5 worm cellular contexts compared by ENCODE assay signal in the genomic region with DNA sequence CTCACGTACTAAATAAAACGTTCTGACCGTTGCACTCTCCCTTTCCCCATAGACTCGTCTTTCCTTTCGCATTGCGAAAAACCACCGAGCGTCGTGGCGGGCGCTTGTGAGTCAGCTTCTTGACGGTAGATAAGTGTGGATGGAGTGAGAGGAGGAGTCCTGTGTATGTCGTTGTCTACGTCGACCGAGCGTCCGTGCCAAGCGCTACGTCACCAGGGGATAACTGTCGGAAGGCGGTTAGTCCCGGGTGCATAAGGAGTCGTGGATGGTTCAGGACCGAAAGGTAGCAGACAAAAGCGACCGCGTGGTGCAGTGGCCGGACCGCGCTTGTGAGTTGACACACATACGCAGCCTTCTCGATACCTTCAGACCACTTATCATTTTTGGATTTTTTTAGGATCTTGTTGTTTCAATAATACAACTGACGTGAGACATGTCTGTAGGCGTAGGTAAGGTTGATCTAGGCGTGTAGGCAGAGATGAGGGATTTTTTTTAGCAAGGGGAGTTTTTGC.
TF ChIP-seq lines count a peak whose summit lies in the region.

No protein-coding gene starts in this region.

TF ChIP-seq in whole organism, L1 larva, 84 proteins besides CTCF, POLR2A, EP300 and RAD21 (continues in another document):
- TF ChIP-seq C16A3.4 (tag; optimal IDR thresholded peaks at IDR 0.05; lab: Kevin White, UChicago) (peak; percentile 6), efl-1 (optimal IDR thresholded peaks at IDR 0.05; lab: Kevin White, UChicago) (peak in 1 of 2 experiments; percentile 10), efl-1 (GFP tag; optimal IDR thresholded peaks at IDR 0.05 in 1 of 2; lab: Kevin White, UChicago) (peak in 1 of 2 experiments; percentile 56), xbp-1 (tag; optimal IDR thresholded peaks at IDR 0.05; lab: Kevin White, UChicago) (peak; percentile 26), nhr-47 (tag; optimal IDR thresholded peaks at IDR 0.05; lab: Kevin White, UChicago) (peak; percentile 56), mep-1 (tag; optimal IDR thresholded peaks at IDR 0.05; lab: Kevin White, UChicago) (peak; percentile 21), nhr-85 (tag; lab: Kevin White, UChicago) (peak; percentile 0), nhr-19 (GFP tag; conservative IDR thresholded peaks at IDR 0.05; lab: Robert Waterston, UW) (peak; percentile 19; the same call in 1 of the 2 replicates), ztf-4 (tag; optimal IDR thresholded peaks at IDR 0.05; lab: Kevin White, UChicago) (peak; percentile 22), sup-37 (GFP tag; optimal IDR thresholded peaks at IDR 0.05; lab: Kevin White, UChicago) (peak; percentile 51), nhr-90 (tag; optimal IDR thresholded peaks at IDR 0.05; lab: Kevin White, UChicago; ENCODE audit: poor library complexity) (peak; percentile 41), mdl-1 (tag; optimal IDR thresholded peaks at IDR 0.05; lab: Kevin White, UChicago) (peak in 1 of 2 experiments; percentile 29), blmp-1 (tag; optimal IDR thresholded peaks at IDR 0.05; lab: Kevin White, UChicago) (peak; percentile 2), swsn-7 (tag; optimal IDR thresholded peaks at IDR 0.05; lab: Kevin White, UChicago) (peak; percentile 32), nhr-20 (tag; optimal IDR thresholded peaks at IDR 0.05; lab: Kevin White, UChicago) (peak; percentile 23), tbx-2 (tag; optimal IDR thresholded peaks at IDR 0.05; lab: Kevin White, UChicago) (peak; percentile 26)

TF ChIP-seq in whole organism, L3 larva, 47 proteins besides CTCF, POLR2A, EP300 and RAD21:
- TF ChIP-seq nhr-25 (tag; optimal IDR thresholded peaks at IDR 0.05; lab: Kevin White, UChicago) = peak; percentile 51
- TF ChIP-seq lin-39 (tag; optimal IDR thresholded peaks at IDR 0.05; lab: Kevin White, UChicago) = peak; percentile 25
- peak; percentile 74 for TF ChIP-seq nhr-43 (tag; optimal IDR thresholded peaks at IDR 0.05; lab: Kevin White, UChicago; ENCODE audit: poor library complexity, severe bottlenecking)
- peak; percentile 3 for TF ChIP-seq ztf-4 (tag; optimal IDR thresholded peaks at IDR 0.05; lab: Kevin White, UChicago)
- TF ChIP-seq jun-1 (tag; optimal IDR thresholded peaks at IDR 0.05; lab: Kevin White, UChicago) = peak; percentile 1
- TF ChIP-seq lsy-12 (tag; optimal IDR thresholded peaks at IDR 0.05; lab: Kevin White, UChicago) = peak; percentile 59
- TF ChIP-seq ceh-28 (tag; optimal IDR thresholded peaks at IDR 0.05; lab: Kevin White, UChicago) = peak; percentile 27
- TF ChIP-seq pha-4 (tag; optimal IDR thresholded peaks at IDR 0.05; lab: Kevin White, UChicago) = peak; percentile 40
- TF ChIP-seq nfya-1 (tag; optimal IDR thresholded peaks at IDR 0.05; lab: Kevin White, UChicago; ENCODE audit: insufficient read depth) = peak; percentile 63
- TF ChIP-seq nhr-23 (tag; optimal IDR thresholded peaks at IDR 0.05; lab: Kevin White, UChicago) = peak; percentile 62
- TF ChIP-seq hmg-11 (tag; optimal IDR thresholded peaks at IDR 0.05; lab: Kevin White, UChicago) = peak; percentile 80
- TF ChIP-seq elt-2 (tag; optimal IDR thresholded peaks at IDR 0.05; lab: Kevin White, UChicago) = peak; percentile 63

TF ChIP-seq in whole organism, early embryonic, 17 proteins besides CTCF, POLR2A, EP300 and RAD21:
- TF ChIP-seq hmg-4 (GFP tag; optimal IDR thresholded peaks at IDR 0.05; lab: Kevin White, UChicago) (peak; percentile 93), hnd-1 (tag; optimal IDR thresholded peaks at IDR 0.05; lab: Kevin White, UChicago) (peak; percentile 26), aly-1 (tag; optimal IDR thresholded peaks at IDR 0.05; lab: Kevin White, UChicago) (peak; percentile 90), sea-1 (GFP tag; conservative IDR thresholded peaks at IDR 0.05; lab: Robert Waterston, UW) (peak; percentile 76), ceh-13 (GFP tag; optimal IDR thresholded peaks at IDR 0.05; lab: Kevin White, UChicago) (peak; percentile 47), pes-1 (GFP tag; IDR thresholded peaks at IDR 0.05; lab: Robert Waterston, UW) (peak; percentile 84), ets-7 (tag; optimal IDR thresholded peaks at IDR 0.05; lab: Kevin White, UChicago) (peak; percentile 55), hmbx-1 (tag; optimal IDR thresholded peaks at IDR 0.05; lab: Kevin White, UChicago) (peak; percentile 16), scrt-1 (GFP tag; IDR thresholded peaks at IDR 0.05; lab: Robert Waterston, UW) (peak; percentile 75), B0310.2 (tag; optimal IDR thresholded peaks at IDR 0.05; lab: Kevin White, UChicago) (peak; percentile 63), F13C5.2 (tag; optimal IDR thresholded peaks at IDR 0.05; lab: Kevin White, UChicago) (peak; percentile 66), flt-1 (GFP tag; IDR thresholded peaks at IDR 0.05; lab: Robert Waterston, UW) (peak; percentile 80), tbx-37 (GFP tag; conservative IDR thresholded peaks at IDR 0.05; lab: Robert Waterston, UW) (peak; percentile 40)

TF ChIP-seq in whole organism, midembryonic, 9 proteins besides CTCF, POLR2A, EP300 and RAD21:
- peak; percentile 42; the same call in 1 of the 2 replicates for TF ChIP-seq ztf-29 (GFP tag; IDR thresholded peaks at IDR 0.05; lab: Robert Waterston, UW)
- peak; percentile 12 for TF ChIP-seq med-1 (GFP tag; optimal IDR thresholded peaks at IDR 0.05; lab: Kevin White, UChicago; ENCODE audit: insufficient read depth)
- TF ChIP-seq klf-2 (GFP tag; conservative IDR thresholded peaks at IDR 0.05; lab: Robert Waterston, UW) = peak; percentile 75
- peak; percentile 88 for TF ChIP-seq tab-1 (GFP tag; IDR thresholded peaks at IDR 0.05; lab: Robert Waterston, UW)
- peak; percentile 65; the same call in 1 of the 2 replicates for TF ChIP-seq ref-1 (GFP tag; conservative IDR thresholded peaks at IDR 0.05; lab: Robert Waterston, UW)
- peak; percentile 78 for TF ChIP-seq ztf-23 (GFP tag; IDR thresholded peaks at IDR 0.05; lab: Robert Waterston, UW)
- peak; percentile 80; the same call in 1 of the 2 replicates for TF ChIP-seq flt-1 (GFP tag; IDR thresholded peaks at IDR 0.05; lab: Robert Waterston, UW)

TF ChIP-seq in whole organism, young adult, 124 proteins besides CTCF, POLR2A, EP300 and RAD21 (continues in another document):
- 0 out of 2 replicates have a peak, but pooled peaks have one; percentile 29 for TF ChIP-seq B0019.2 (GFP tag; conservative IDR thresholded peaks at IDR 0.05; lab: Robert Waterston, UW)
- peak; percentile 62; the same call in 1 of the 2 replicates for TF ChIP-seq ceh-91 (GFP tag; IDR thresholded peaks at IDR 0.05; lab: Robert Waterston, UW)
- peak in 1 of 2 experiments; percentile 28 for TF ChIP-seq rec-8 (tag; optimal IDR thresholded peaks at IDR 0.05; lab: Kevin White, UChicago)
- peak; percentile 71 for TF ChIP-seq madf-6 (GFP tag; IDR thresholded peaks at IDR 0.05; lab: Robert Waterston, UW)
- peak; percentile 96; the same call in 1 of the 2 replicates for TF ChIP-seq dox-1 (GFP tag; IDR thresholded peaks at IDR 0.05; lab: Robert Waterston, UW)
- peak; percentile 35 for TF ChIP-seq ztf-3 (GFP tag; optimal IDR thresholded peaks at IDR 0.05; lab: Kevin White, UChicago)
- TF ChIP-seq tlf-1 (GFP tag; optimal IDR thresholded peaks at IDR 0.05; lab: Kevin White, UChicago) = peak; percentile 52
- TF ChIP-seq lag-1 (GFP tag; IDR thresholded peaks at IDR 0.05; lab: Robert Waterston, UW) = 0 out of 2 replicates have a peak, but pooled peaks have one; percentile 68
- peak; percentile 31 for TF ChIP-seq snpc-4 (GFP tag; optimal IDR thresholded peaks at IDR 0.05; lab: Kevin White, UChicago)
- TF ChIP-seq snpc-4 (tag; optimal IDR thresholded peaks at IDR 0.05; lab: Kevin White, UChicago) = peak in 2 of 4 experiments; percentile 15 to 60
- peak; percentile 40 for TF ChIP-seq B0035.1 (tag; optimal IDR thresholded peaks at IDR 0.05; lab: Kevin White, UChicago)
- TF ChIP-seq attf-5 (GFP tag; optimal IDR thresholded peaks at IDR 0.05; lab: Kevin White, UChicago) = peak; percentile 73
- TF ChIP-seq nhr-27 (tag; optimal IDR thresholded peaks at IDR 0.05; lab: Kevin White, UChicago) = peak; percentile 46
- TF ChIP-seq lin-40 (tag; optimal IDR thresholded peaks at IDR 0.05; lab: Kevin White, UChicago) = peak; percentile 72
- peak; percentile 79 for TF ChIP-seq mcd-1 (GFP tag; IDR thresholded peaks at IDR 0.05; lab: Robert Waterston, UW)
- TF ChIP-seq ztf-6 (GFP tag; IDR thresholded peaks at IDR 0.05; lab: Robert Waterston, UW) = 0 out of 2 replicates have a peak, but pooled peaks have one; percentile 5
- TF ChIP-seq die-1 (tag; optimal IDR thresholded peaks at IDR 0.05; lab: Kevin White, UChicago) = peak; percentile 80
- TF ChIP-seq Y95B8A.8 (GFP tag; IDR thresholded peaks at IDR 0.05; lab: Robert Waterston, UW) = peak; percentile 73; the same call in 1 of the 2 replicates
- peak; percentile 70; the same call in 1 of the 2 replicates for TF ChIP-seq ekl-4 (GFP tag; IDR thresholded peaks at IDR 0.05; lab: Robert Waterston, UW)
- peak; percentile 69 for TF ChIP-seq lsl-1 (GFP tag; optimal IDR thresholded peaks at IDR 0.05; lab: Kevin White, UChicago)
- peak; percentile 48 to 60 for TF ChIP-seq let-607 (tag; optimal IDR thresholded peaks at IDR 0.05; lab: Kevin White, UChicago)
- peak; percentile 57 for TF ChIP-seq athp-1 (tag; optimal IDR thresholded peaks at IDR 0.05; lab: Kevin White, UChicago)
- TF ChIP-seq ZK185.1 (tag; optimal IDR thresholded peaks at IDR 0.05; lab: Kevin White, UChicago; ENCODE audit: poor library complexity, severe bottlenecking) = peak; percentile 58
- peak; percentile 80 for TF ChIP-seq madf-10 (tag; optimal IDR thresholded peaks at IDR 0.05; lab: Kevin White, UChicago)
- peak; percentile 68; the same call in 1 of the 2 replicates for TF ChIP-seq C17E4.6 (GFP tag; IDR thresholded peaks at IDR 0.05; lab: Robert Waterston, UW)
- TF ChIP-seq him-1 (tag; optimal IDR thresholded peaks at IDR 0.05; lab: Kevin White, UChicago) = peak; percentile 78
- peak; percentile 60; the same call in 1 of the 2 replicates for TF ChIP-seq pbrm-1 (GFP tag; IDR thresholded peaks at IDR 0.05; lab: Robert Waterston, UW)
- TF ChIP-seq nfyb-1 (GFP tag; IDR thresholded peaks at IDR 0.05; lab: Robert Waterston, UW) = peak; percentile 89
- peak; percentile 70 for TF ChIP-seq rpc-1 (optimal IDR thresholded peaks at IDR 0.05; lab: Kevin White, UChicago)
- TF ChIP-seq rpc-1 (tag; optimal IDR thresholded peaks at IDR 0.05; lab: Kevin White, UChicago) = peak; percentile 68
- peak; percentile 78; the same call in 1 of the 2 replicates for TF ChIP-seq bed-2 (GFP tag; IDR thresholded peaks at IDR 0.05; lab: Robert Waterston, UW)
- 0 out of 2 replicates have a peak, but pooled peaks have one; percentile 47 for TF ChIP-seq ztf-25 (GFP tag; IDR thresholded peaks at IDR 0.05; lab: Robert Waterston, UW)
- TF ChIP-seq chd-7 (tag; optimal IDR thresholded peaks at IDR 0.05; lab: Kevin White, UChicago) = peak; percentile 79
- peak; percentile 64 for TF ChIP-seq dpff-1 (tag; optimal IDR thresholded peaks at IDR 0.05; lab: Kevin White, UChicago)
- TF ChIP-seq attf-6 (GFP tag; IDR thresholded peaks at IDR 0.05; lab: Robert Waterston, UW) = 0 out of 2 replicates have a peak, but pooled peaks have one; percentile 23
- peak; percentile 69 for TF ChIP-seq hmg-1.2 (GFP tag; IDR thresholded peaks at IDR 0.05; lab: Robert Waterston, UW)
